Fruit fly (Drosophila melanogaster) whole organism, embryonic: ENCODE data around the gene Drsl1.

Experiments used
- Atf3 ChIP-seq: fragments of 200-800 bp; sonication (Bioruptor generic); optimal IDR thresholded peaks from 3 replicates; lab custom pipeline; 2016; ENCODE audit warnings: missing biosample characterization, missing genetic modification characterization
- Atf6 ChIP-seq: fragments of 200-800 bp; sonication (Bioruptor generic); IDR thresholded peaks from 2 replicates; pipeline ENCODE4 v1.3.6; 2022; ENCODE audit warnings: missing biosample characterization, missing genetic modification characterization
- B-H1 ChIP-seq: fragments of 200-800 bp; sonication (Bioruptor generic); IDR thresholded peaks from 3 replicates; pipeline ENCODE4 v1.3.6; 2022; ENCODE audit warnings: missing biosample characterization, missing genetic modification characterization
- CG10366 ChIP-seq: fragments of 200-800 bp; sonication (Bioruptor generic); IDR thresholded peaks from 2 replicates; pipeline ENCODE4 v1.3.6; 2022; ENCODE audit warnings: missing biosample characterization, missing genetic modification characterization
- CG11398 ChIP-seq: fragments of 200-800 bp; sonication (Bioruptor generic); optimal IDR thresholded peaks from 2 replicates; lab custom pipeline; 2016; ENCODE audit warnings: missing biosample characterization, missing genetic modification characterization
- CG12659 ChIP-seq: fragments of 200-800 bp; sonication (Bioruptor generic); optimal IDR thresholded peaks from 3 replicates; lab custom pipeline; 2017; ENCODE audit warnings: mild to moderate bottlenecking, missing biosample characterization, missing genetic modification reagents, missing genetic modification characterization
- CG12744 ChIP-seq: fragments of 200-800 bp; sonication (Bioruptor generic); optimal IDR thresholded peaks from 2 replicates; lab custom pipeline; 2016; ENCODE audit warnings: missing biosample characterization, missing genetic modification characterization
- CG13424 ChIP-seq: fragments of 200-800 bp; sonication (Bioruptor generic); optimal IDR thresholded peaks from 2 replicates; lab custom pipeline; 2019; ENCODE audit warnings: missing biosample characterization, mild to moderate bottlenecking, missing genetic modification characterization, moderate library complexity
- CG16815 ChIP-seq: fragments of 200-800 bp; sonication (Bioruptor generic); optimal IDR thresholded peaks from 3 replicates; lab custom pipeline; 2017; ENCODE audit warnings: missing biosample characterization, mild to moderate bottlenecking, missing genetic modification characterization
- CG17361 ChIP-seq: fragments of 200-800 bp; sonication (Bioruptor generic); IDR thresholded peaks from 3 replicates; pipeline ENCODE4 v1.3.6; 2022; ENCODE audit warnings: missing biosample characterization, missing genetic modification characterization
- CG18619 ChIP-seq: fragments of 200-800 bp; sonication (Bioruptor generic); optimal IDR thresholded peaks from 3 replicates; lab custom pipeline; 2017; ENCODE audit warnings: missing biosample characterization, mild to moderate bottlenecking, missing genetic modification characterization
- CG2889 ChIP-seq: fragments of 200-800 bp; sonication (Bioruptor generic); IDR thresholded peaks from 3 replicates; pipeline ENCODE4 v1.3.6; 2022; ENCODE audit warnings: missing biosample characterization, missing genetic modification characterization
- CG30431 ChIP-seq: fragments of 200-800 bp; sonication (Bioruptor generic); optimal IDR thresholded peaks from 2 replicates; lab custom pipeline; 2017; ENCODE audit warnings: missing biosample characterization, missing genetic modification characterization
- CG32532 ChIP-seq: fragments of 200-800 bp; sonication (Bioruptor generic); IDR thresholded peaks from 2 replicates; pipeline ENCODE4 v1.3.6; 2022; ENCODE audit warnings: missing biosample characterization, missing genetic modification characterization
- CG33213 ChIP-seq: fragments of 200-800 bp; sonication (Bioruptor generic); optimal IDR thresholded peaks from 3 replicates; lab custom pipeline; 2016; ENCODE audit warnings: missing biosample characterization, missing genetic modification characterization
- CG4282 ChIP-seq: fragments of 200-800 bp; sonication (Bioruptor generic); optimal IDR thresholded peaks from 2 replicates; lab custom pipeline; 2016; ENCODE audit warnings: missing biosample characterization, missing genetic modification characterization
- CG4424 ChIP-seq: fragments of 200-800 bp; sonication (Bioruptor generic); optimal IDR thresholded peaks from 3 replicates; lab custom pipeline; 2016; ENCODE audit warnings: missing biosample characterization, missing genetic modification characterization
- CG4820 ChIP-seq: fragments of 200-800 bp; sonication (Bioruptor generic); optimal IDR thresholded peaks from 3 replicates; lab custom pipeline; 2016; ENCODE audit warnings: missing biosample characterization, missing genetic modification characterization
- CG6813 ChIP-seq: fragments of 200-800 bp; sonication (Bioruptor generic); optimal IDR thresholded peaks from 2 replicates; lab custom pipeline; 2017; ENCODE audit warnings: missing biosample characterization, missing genetic modification characterization, mild to moderate bottlenecking, moderate library complexity, missing genetic modification reagents
- CG7963 ChIP-seq: fragments of 200-800 bp; sonication (Bioruptor generic); IDR thresholded peaks from 3 replicates; pipeline ENCODE4 v1.3.6; 2022; ENCODE audit warnings: missing biosample characterization, missing genetic modification characterization; ENCODE audit not compliant: partially characterized antibody
- CG9932 ChIP-seq: fragments of 200-800 bp; sonication (Bioruptor generic); IDR thresholded peaks from 2 replicates; pipeline ENCODE4 v1.3.6; 2022; ENCODE audit warnings: missing biosample characterization, missing genetic modification characterization
- CTCF ChIP-seq: fragments of 200-800 bp; sonication (Bioruptor generic); optimal IDR thresholded peaks from 2 replicates; lab custom pipeline; 2017; ENCODE audit warnings: missing biosample characterization, mild to moderate bottlenecking, missing genetic modification characterization, moderate library complexity
- E2f1 ChIP-seq: fragments of 200-800 bp; sonication (Bioruptor generic); IDR thresholded peaks from 2 replicates; pipeline ENCODE4 v1.3.6; 2022; ENCODE audit warnings: missing biosample characterization, missing genetic modification characterization
- Eip74EF ChIP-seq, 2 experiments: fragments of 200-800 bp in 1 of 2; fragments of >200 bp in 1 of 2; sonication (Bioruptor generic) in 1 of 2; optimal IDR thresholded peaks; 2 replicates each; lab custom pipeline; 2017 to 2019; ENCODE audit warnings: missing biosample characterization in 2 of 2, missing genetic modification characterization in 2 of 2, mild to moderate bottlenecking in 1 of 2, moderate library complexity in 1 of 2
- HLH54F ChIP-seq: fragments of 200-800 bp; sonication (Bioruptor generic); optimal IDR thresholded peaks from 3 replicates; lab custom pipeline; 2016; ENCODE audit warnings: missing biosample characterization, missing genetic modification characterization
- Lhr ChIP-seq: fragments of 200-800 bp; sonication (Bioruptor generic); optimal IDR thresholded peaks from 3 replicates; lab custom pipeline; 2017; ENCODE audit warnings: mild to moderate bottlenecking, missing biosample characterization, missing genetic modification reagents, missing genetic modification characterization
- Med ChIP-seq: fragments of 200-800 bp; sonication (Bioruptor generic); peaks from one replicate; lab custom pipeline; 2016; ENCODE audit warnings: missing biosample characterization, missing genetic modification characterization, mild to moderate bottlenecking, inconsistent platforms, moderate library complexity
- Nf-YA ChIP-seq: fragments of 200-800 bp; sonication (Bioruptor generic); IDR thresholded peaks from 2 replicates; pipeline ENCODE4 v1.3.6; 2022; ENCODE audit warnings: missing biosample characterization, missing genetic modification characterization
- Nf-YB ChIP-seq: fragments of 200-800 bp; sonication (Bioruptor generic); optimal IDR thresholded peaks from 3 replicates; lab custom pipeline; 2019; ENCODE audit warnings: missing biosample characterization, mild to moderate bottlenecking, missing genetic modification characterization, moderate library complexity
- Rfx ChIP-seq: fragments of 200-800 bp; sonication (Bioruptor generic); IDR thresholded peaks from 2 replicates; pipeline ENCODE4 v1.3.6; 2022; ENCODE audit warnings: missing biosample characterization, missing genetic modification characterization
- Spps ChIP-seq: fragments of 200-800 bp; sonication (Bioruptor generic); optimal IDR thresholded peaks from 2 replicates; lab custom pipeline; 2018; ENCODE audit warnings: missing biosample characterization, mild to moderate bottlenecking, missing genetic modification characterization
- TFAM ChIP-seq: fragments of 200-800 bp; sonication (Bioruptor generic); optimal IDR thresholded peaks from 2 replicates; lab custom pipeline; 2017; ENCODE audit warnings: missing biosample characterization, missing genetic modification characterization, inconsistent platforms
- Trl ChIP-seq, 3 experiments: fragments of >200 bp in 2 of 3; fragments of 200-800 bp in 1 of 3; sonication (Bioruptor generic) in 1 of 3; optimal IDR thresholded peaks; 2 replicates in 1 of 3; 3 replicates in 2 of 3; lab custom pipeline; 2016 to 2017; ENCODE audit warnings: missing biosample characterization in 1 of 3, missing genetic modification characterization in 1 of 3
- Vsx1 ChIP-seq: fragments of 200-800 bp; sonication (Bioruptor generic); optimal IDR thresholded peaks from 2 replicates; lab custom pipeline; 2017; ENCODE audit warnings: missing biosample characterization, mild to moderate bottlenecking, missing genetic modification characterization, missing genetic modification reagents
- ara ChIP-seq: fragments of 200-800 bp; sonication (Bioruptor generic); IDR thresholded peaks from 2 replicates; pipeline ENCODE4 v1.3.6; 2022; ENCODE audit warnings: missing biosample characterization, missing genetic modification characterization
- da ChIP-seq: fragments of 200-800 bp; sonication (Bioruptor generic); optimal IDR thresholded peaks from 2 replicates; lab custom pipeline; 2016; ENCODE audit warnings: missing biosample characterization, missing genetic modification characterization
- dan ChIP-seq: fragments of 200-800 bp; sonication (Bioruptor generic); IDR thresholded peaks from 2 replicates; pipeline ENCODE4 v1.3.6; 2022; ENCODE audit warnings: missing biosample characterization, missing genetic modification characterization
- eyg ChIP-seq: fragments of 200-800 bp; sonication (Bioruptor generic); optimal IDR thresholded peaks from 3 replicates; lab custom pipeline; 2016; ENCODE audit warnings: missing biosample characterization, missing genetic modification characterization
- gem ChIP-seq: fragments of 200-800 bp; sonication (Bioruptor generic); optimal IDR thresholded peaks from 2 replicates; lab custom pipeline; 2019; ENCODE audit warnings: missing biosample characterization, mild to moderate bottlenecking, missing genetic modification characterization, moderate library complexity
- her ChIP-seq: fragments of 200-800 bp; sonication (Bioruptor generic); optimal IDR thresholded peaks from 2 replicates; lab custom pipeline; 2016; ENCODE audit warnings: missing biosample characterization, missing genetic modification characterization
- lilli ChIP-seq: fragments of 200-800 bp; sonication (Bioruptor generic); optimal IDR thresholded peaks from 3 replicates; lab custom pipeline; 2016; ENCODE audit warnings: missing biosample characterization, missing genetic modification characterization
- mam ChIP-seq: fragments of 200-800 bp; sonication (Bioruptor generic); optimal IDR thresholded peaks from 3 replicates; lab custom pipeline; 2016; ENCODE audit warnings: missing biosample characterization, missing genetic modification characterization
- mld ChIP-seq: fragments of 200-800 bp; sonication (Bioruptor generic); IDR thresholded peaks from 3 replicates; pipeline ENCODE4 v1.3.6; 2022; ENCODE audit warnings: missing biosample characterization, missing genetic modification characterization; ENCODE audit not compliant: partially characterized antibody
- nerfin-1 ChIP-seq: fragments of 200-800 bp; sonication (Bioruptor generic); optimal IDR thresholded peaks from 3 replicates; lab custom pipeline; 2019; ENCODE audit warnings: missing biosample characterization, mild to moderate bottlenecking, missing genetic modification characterization, moderate library complexity
- odd ChIP-seq: fragments of 200-800 bp; sonication (Bioruptor generic); optimal IDR thresholded peaks from 2 replicates; lab custom pipeline; 2017; ENCODE audit warnings: missing biosample characterization, mild to moderate bottlenecking, missing genetic modification characterization
- pnt ChIP-seq: fragments of 200-800 bp; sonication (Bioruptor generic); optimal IDR thresholded peaks from 3 replicates; lab custom pipeline; 2016; ENCODE audit warnings: missing biosample characterization, missing genetic modification characterization
- sens ChIP-seq: fragments of 200-800 bp; sonication (Bioruptor generic); peaks from one replicate; lab custom pipeline; 2016; ENCODE audit warnings: missing biosample characterization, missing genetic modification characterization
- tio ChIP-seq: fragments of 200-800 bp; sonication (Bioruptor generic); optimal IDR thresholded peaks from 2 replicates; lab custom pipeline; 2017; ENCODE audit warnings: missing biosample characterization, missing genetic modification characterization, inconsistent platforms
- tll ChIP-seq, 2 experiments: fragments of 200-800 bp in 1 of 2; fragments of >200 bp in 1 of 2; sonication (Bioruptor generic) in 1 of 2; optimal IDR thresholded peaks; 2 replicates each; lab custom pipeline; 2017 to 2019; ENCODE audit warnings: missing biosample characterization in 2 of 2, missing genetic modification characterization in 2 of 2, mild to moderate bottlenecking in 1 of 2, moderate library complexity in 1 of 2
- unpg ChIP-seq: fragments of 200-800 bp; sonication (Bioruptor generic); optimal IDR thresholded peaks from 3 replicates; lab custom pipeline; 2018; ENCODE audit warnings: missing biosample characterization, mild to moderate bottlenecking, missing genetic modification characterization, moderate library complexity

Drsl1 gene

DNA sequence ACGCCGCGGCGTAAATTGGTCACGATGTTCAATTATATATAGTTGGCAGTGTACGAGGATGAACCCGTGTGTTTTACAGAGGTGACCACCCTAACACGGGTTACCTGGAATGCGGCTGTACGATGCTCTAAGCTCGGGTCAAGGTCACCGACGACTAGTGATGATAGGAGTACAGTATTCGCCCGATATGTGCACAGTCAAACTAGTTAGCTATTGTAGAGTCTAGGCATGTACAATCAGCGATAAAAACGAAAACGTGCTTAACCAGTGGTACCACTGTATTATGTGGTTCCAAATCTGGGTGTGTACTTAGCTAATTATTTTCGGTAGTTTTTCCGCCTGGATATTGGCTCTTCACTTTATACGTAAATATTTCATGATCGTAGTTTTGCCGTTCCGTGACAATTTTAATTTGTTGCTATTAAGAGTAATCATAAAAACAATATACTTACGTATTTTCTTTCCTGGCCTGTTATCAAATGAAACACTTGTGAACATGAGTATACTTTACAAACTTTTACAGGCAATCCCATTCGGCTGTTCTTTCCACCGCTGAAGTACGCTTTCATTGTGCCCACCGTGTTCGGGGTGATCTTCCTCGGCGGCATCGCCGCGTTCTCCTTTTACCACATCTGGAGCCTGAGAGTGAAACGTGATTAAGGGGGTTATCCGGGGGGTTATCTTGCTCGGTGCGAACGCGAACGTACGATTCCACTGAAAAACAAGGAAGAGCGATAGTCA, 15.4 kb downstream of the Drsl1 start (continued):
- TF ChIP-seq mam (GFP tag; lab: Kevin White, UChicago) (peak; percentile 41), Atf6 (GFP tag; lab: Robert Waterston, UW) (peak; percentile 43; the same call in 1 of the 2 replicates), E2f1 (GFP tag; lab: Robert Waterston, UW) (no peak), Spps (no peak), TFAM (GFP tag; lab: Kevin White, UChicago) (no peak), CG7963 (no peak), nerfin-1 (no peak), B-H1 (GFP tag; lab: Robert Waterston, UW) (no peak), CG9932 (0 out of 2 replicates have a peak, but pooled peaks have one; percentile 32), ara (GFP tag; lab: Robert Waterston, UW) (peak; percentile 26; the same call in 1 of the 2 replicates), tll (GFP tag; optimal IDR thresholded peaks at IDR 0.05; lab: Kevin White, UChicago) (no peak), unpg (GFP tag; lab: Kevin White, UChicago) (peak; percentile 23), CG16815 (no peak), lilli (GFP tag; lab: Kevin White, UChicago) (peak; percentile 50), CG2889 (GFP tag; lab: Robert Waterston, UW) (no peak), mld (GFP tag; lab: Robert Waterston, UW) (no peak), CG12744 (GFP tag; lab: Kevin White, UChicago) (no peak), eyg (GFP tag; lab: Kevin White, UChicago) (no peak), sens (GFP tag; lab: Kevin White, UChicago) (peak; percentile 75), her (GFP tag; lab: Kevin White, UChicago) (peak; percentile 22), CG13424 (peak; percentile 3), pnt (GFP tag; lab: Kevin White, UChicago) (peak; percentile 1), gem (tag; lab: Kevin White, UChicago) (peak; percentile 32), Eip74EF (GFP tag; optimal IDR thresholded peaks at IDR 0.05; lab: Kevin White, UChicago) (peak in 1 of 2 experiments; percentile 58), odd (no peak), Nf-YA (no peak), CG17361 (GFP tag; lab: Robert Waterston, UW) (no peak), CG4820 (GFP tag; lab: Kevin White, UChicago) (peak; percentile 2), Rfx (GFP tag; lab: Robert Waterston, UW) (peak; percentile 77), CG30431 (no peak), Vsx1 (no peak), CG32532 (GFP tag; lab: Robert Waterston, UW) (peak; percentile 66), HLH54F (GFP tag; lab: Kevin White, UChicago) (peak; percentile 38), Med (peak; percentile 76), CG12659 (GFP tag; lab: Kevin White, UChicago) (no peak), Lhr (GFP tag; lab: Kevin White, UChicago) (no peak), CG6813 (GFP tag; lab: Kevin White, UChicago) (no peak), tio (GFP tag; lab: Kevin White, UChicago) (no peak), CG4282 (peak; percentile 43), da (GFP tag; lab: Kevin White, UChicago) (no peak), CG33213 (GFP tag; lab: Kevin White, UChicago) (no peak), Trl (optimal IDR thresholded peaks at IDR 0.05; lab: Kevin White, UChicago) (no peak), Trl (GFP tag; optimal IDR thresholded peaks at IDR 0.05; lab: Kevin White, UChicago) (peak; percentile 19), CTCF (no peak), Atf3 (GFP tag; lab: Kevin White, UChicago) (no peak), CG11398 (GFP tag; lab: Kevin White, UChicago) (no peak), Nf-YB (GFP tag; lab: Kevin White, UChicago) (no peak), CG4424 (GFP tag; lab: Kevin White, UChicago) (no peak), CG10366 (GFP tag; lab: Robert Waterston, UW) (no peak), dan (GFP tag; lab: Robert Waterston, UW) (no peak), CG18619 (GFP tag; lab: Kevin White, UChicago) (no peak)
